Fruit fly (Drosophila melanogaster) whole organism, embryonic: ENCODE data around the gene Gr32a.
A peak's percentile ranks its signal among the peaks of the same experiment; 100 is the strongest.

Experiments
- Ada2b ChIP-seq: fragments of 200-800 bp; sonication (Bioruptor generic); IDR thresholded peaks from 2 replicates; pipeline ENCODE4 v1.3.6; 2022; ENCODE audit warnings: missing biosample characterization, missing genetic modification characterization
- B-H2 ChIP-seq: fragments of 200-800 bp; sonication (Bioruptor generic); optimal IDR thresholded peaks from 2 replicates; lab custom pipeline; 2018; ENCODE audit warnings: missing biosample characterization, mild to moderate bottlenecking, missing genetic modification characterization
- CG10431 ChIP-seq: fragments of 200-800 bp; sonication (Bioruptor generic); optimal IDR thresholded peaks from 3 replicates; lab custom pipeline; 2018; ENCODE audit warnings: missing biosample characterization, mild to moderate bottlenecking, missing genetic modification characterization
- CG10979 ChIP-seq: fragments of 200-800 bp; sonication (Bioruptor generic); optimal IDR thresholded peaks from 2 replicates; lab custom pipeline; 2018; ENCODE audit warnings: missing biosample characterization, mild to moderate bottlenecking, missing genetic modification characterization, moderate library complexity
- CG11723 ChIP-seq: fragments of 200-800 bp; sonication (Bioruptor generic); optimal IDR thresholded peaks from 2 replicates; lab custom pipeline; 2017; ENCODE audit warnings: missing biosample characterization, mild to moderate bottlenecking, missing genetic modification characterization
- CG12104 ChIP-seq: fragments of 200-800 bp; sonication (Bioruptor generic); optimal IDR thresholded peaks from 3 replicates; lab custom pipeline; 2016; ENCODE audit warnings: missing biosample characterization, missing genetic modification characterization
- CG14965 ChIP-seq: fragments of 200-800 bp; sonication (Bioruptor generic); optimal IDR thresholded peaks from 2 replicates; lab custom pipeline; 2016; ENCODE audit warnings: missing biosample characterization, missing genetic modification characterization, borderline replicate concordance
- CG15696 ChIP-seq: fragments of 200-800 bp; sonication (Bioruptor generic); optimal IDR thresholded peaks from 2 replicates; lab custom pipeline; 2019; ENCODE audit warnings: missing biosample characterization, mild to moderate bottlenecking, missing genetic modification characterization, moderate library complexity
- CG17359 ChIP-seq: fragments of 200-800 bp; sonication (Bioruptor generic); optimal IDR thresholded peaks from 3 replicates; lab custom pipeline; 2018; ENCODE audit warnings: missing biosample characterization, mild to moderate bottlenecking, missing genetic modification characterization, moderate library complexity
- CG17385 ChIP-seq: fragments of 200-800 bp; sonication (Bioruptor generic); optimal IDR thresholded peaks from 3 replicates; lab custom pipeline; 2018; ENCODE audit warnings: missing biosample characterization, mild to moderate bottlenecking, missing genetic modification characterization
- CG17829 ChIP-seq: fragments of 200-800 bp; optimal IDR thresholded peaks from 2 replicates; lab custom pipeline; 2019; ENCODE audit warnings: missing biosample characterization, mild to moderate bottlenecking, missing genetic modification characterization, moderate library complexity
- CG18262 ChIP-seq: fragments of 200-800 bp; optimal IDR thresholded peaks from 3 replicates; lab custom pipeline; 2019; ENCODE audit warnings: missing biosample characterization, mild to moderate bottlenecking, missing genetic modification characterization, moderate library complexity
- CG4404 ChIP-seq: fragments of 200-800 bp; sonication (Bioruptor generic); IDR thresholded peaks from 2 replicates; pipeline ENCODE4 v1.3.6; 2022; ENCODE audit warnings: missing biosample characterization, missing genetic modification characterization
- CG4707 ChIP-seq: fragments of 200-800 bp; sonication (Bioruptor generic); optimal IDR thresholded peaks from 2 replicates; lab custom pipeline; 2018; ENCODE audit warnings: missing biosample characterization, mild to moderate bottlenecking, missing genetic modification characterization, moderate library complexity
- CG5953 ChIP-seq: fragments of 200-800 bp; sonication (Bioruptor generic); IDR thresholded peaks from 2 replicates; pipeline ENCODE4 v1.3.6; 2022; ENCODE audit warnings: missing biosample characterization, missing genetic modification characterization
- CG6654 ChIP-seq: fragments of 200-800 bp; sonication (Bioruptor generic); optimal IDR thresholded peaks from 2 replicates; lab custom pipeline; 2017; ENCODE audit warnings: missing biosample characterization, mild to moderate bottlenecking, missing genetic modification characterization
- CG7987 ChIP-seq: fragments of 200-800 bp; sonication (Bioruptor generic); optimal IDR thresholded peaks from 2 replicates; lab custom pipeline; 2018; ENCODE audit warnings: missing biosample characterization, mild to moderate bottlenecking, missing genetic modification characterization, moderate library complexity
- CG8924 ChIP-seq: fragments of 200-800 bp; optimal IDR thresholded peaks from 3 replicates; lab custom pipeline; 2019; ENCODE audit warnings: missing biosample characterization, mild to moderate bottlenecking, missing genetic modification characterization, moderate library complexity
- CG9727 ChIP-seq: fragments of 200-800 bp; sonication (Bioruptor generic); optimal IDR thresholded peaks from 3 replicates; lab custom pipeline; 2017; ENCODE audit warnings: missing biosample characterization, mild to moderate bottlenecking, missing genetic modification characterization
- D19B ChIP-seq: fragments of 200-800 bp; sonication (Bioruptor generic); optimal IDR thresholded peaks from 2 replicates; lab custom pipeline; 2017; ENCODE audit warnings: missing biosample characterization, mild to moderate bottlenecking, missing genetic modification characterization
- Dll ChIP-seq: fragments of 200-800 bp; sonication (Bioruptor generic); IDR thresholded peaks from 4 replicates; pipeline ENCODE4 v1.3.6; 2022; ENCODE audit warnings: missing biosample characterization, missing genetic modification characterization; ENCODE audit not compliant: partially characterized antibody
- Drgx ChIP-seq: fragments of 200-800 bp; sonication (Bioruptor generic); IDR thresholded peaks from 2 replicates; pipeline ENCODE4 v1.3.6; 2022; ENCODE audit warnings: missing biosample characterization, missing genetic modification characterization
- Hand ChIP-seq: fragments of 200-800 bp; sonication (Bioruptor generic); optimal IDR thresholded peaks from 2 replicates; lab custom pipeline; 2017; ENCODE audit warnings: mild to moderate bottlenecking, missing biosample characterization, missing genetic modification reagents, missing genetic modification characterization
- Lim3 ChIP-seq: fragments of 200-800 bp; sonication (Bioruptor generic); IDR thresholded peaks from 2 replicates; pipeline ENCODE4 v1.3.6; 2022; ENCODE audit warnings: missing biosample characterization, missing genetic modification characterization
- Meics ChIP-seq: fragments of 200-800 bp; sonication (Bioruptor generic); optimal IDR thresholded peaks from 2 replicates; lab custom pipeline; 2017; ENCODE audit warnings: missing biosample characterization, mild to moderate bottlenecking, missing genetic modification characterization
- Nf-YB ChIP-seq: fragments of 200-800 bp; sonication (Bioruptor generic); optimal IDR thresholded peaks from 3 replicates; lab custom pipeline; 2019; ENCODE audit warnings: missing biosample characterization, mild to moderate bottlenecking, missing genetic modification characterization, moderate library complexity
- YL-1 ChIP-seq: fragments of 200-800 bp; sonication (Bioruptor generic); optimal IDR thresholded peaks from 3 replicates; lab custom pipeline; 2017; ENCODE audit warnings: missing biosample characterization, mild to moderate bottlenecking, missing genetic modification characterization
- ato ChIP-seq: fragments of 200-800 bp; sonication (Bioruptor generic); IDR thresholded peaks from 2 replicates; pipeline ENCODE4 v1.3.6; 2022; ENCODE audit warnings: missing biosample characterization, missing genetic modification characterization; ENCODE audit not compliant: partially characterized antibody
- bbx ChIP-seq: fragments of 200-800 bp; sonication (Bioruptor generic); IDR thresholded peaks from 2 replicates; pipeline ENCODE4 v1.3.6; 2022; ENCODE audit warnings: missing biosample characterization, missing genetic modification characterization; ENCODE audit not compliant: partially characterized antibody
- bsh ChIP-seq, 2 experiments: fragments of 200-800 bp; sonication (Bioruptor generic); optimal IDR thresholded peaks; 2 replicates each; lab custom pipeline; 2017 to 2018; ENCODE audit warnings: mild to moderate bottlenecking in 2 of 2, missing biosample characterization in 2 of 2, missing genetic modification characterization in 2 of 2, moderate library complexity in 1 of 2
- cas ChIP-seq: fragments of 200-800 bp; sonication (Bioruptor generic); IDR thresholded peaks from 2 replicates; pipeline ENCODE4 v1.3.6; 2022; ENCODE audit warnings: missing biosample characterization, missing genetic modification characterization
- ci ChIP-seq: fragments of 200-800 bp; sonication (Bioruptor generic); IDR thresholded peaks from 3 replicates; pipeline ENCODE4 v1.3.6; 2022; ENCODE audit warnings: missing biosample characterization, missing genetic modification characterization
- corto ChIP-seq: fragments of 200-800 bp; sonication (Bioruptor generic); optimal IDR thresholded peaks from 2 replicates; lab custom pipeline; 2016; ENCODE audit warnings: missing biosample characterization, mild to moderate bottlenecking, missing genetic modification characterization, moderate library complexity
- kah ChIP-seq: fragments of 200-800 bp; sonication (Bioruptor generic); optimal IDR thresholded peaks from 2 replicates; lab custom pipeline; 2018; ENCODE audit warnings: missing biosample characterization, mild to moderate bottlenecking, missing genetic modification characterization
- lbe ChIP-seq: fragments of 200-800 bp; sonication (Bioruptor generic); optimal IDR thresholded peaks from 2 replicates; lab custom pipeline; 2016; ENCODE audit warnings: missing biosample characterization, mild to moderate bottlenecking, missing genetic modification characterization
- nom ChIP-seq: fragments of 200-800 bp; sonication (Bioruptor generic); optimal IDR thresholded peaks from 2 replicates; lab custom pipeline; 2017; ENCODE audit warnings: missing biosample characterization, missing genetic modification characterization, mild to moderate bottlenecking, moderate library complexity, missing genetic modification reagents
- pzg ChIP-seq: fragments of 200-800 bp; sonication (Bioruptor generic); optimal IDR thresholded peaks from 3 replicates; lab custom pipeline; 2018; ENCODE audit warnings: missing biosample characterization, mild to moderate bottlenecking, missing genetic modification characterization, moderate library complexity
- vfl ChIP-seq: fragments of 200-800 bp; sonication (Bioruptor generic); optimal IDR thresholded peaks from 2 replicates; lab custom pipeline; 2016; ENCODE audit warnings: missing biosample characterization, missing genetic modification characterization
- wek ChIP-seq: fragments of 200-800 bp; sonication (Bioruptor generic); optimal IDR thresholded peaks from 3 replicates; lab custom pipeline; 2018; ENCODE audit warnings: missing biosample characterization, mild to moderate bottlenecking, missing genetic modification characterization, moderate library complexity
- zen2 ChIP-seq: fragments of 200-800 bp; sonication (Bioruptor generic); IDR thresholded peaks from 3 replicates; pipeline ENCODE4 v1.3.6; 2022; ENCODE audit warnings: missing biosample characterization, missing genetic modification characterization; ENCODE audit not compliant: partially characterized antibody

The Gr32a gene

DNA sequence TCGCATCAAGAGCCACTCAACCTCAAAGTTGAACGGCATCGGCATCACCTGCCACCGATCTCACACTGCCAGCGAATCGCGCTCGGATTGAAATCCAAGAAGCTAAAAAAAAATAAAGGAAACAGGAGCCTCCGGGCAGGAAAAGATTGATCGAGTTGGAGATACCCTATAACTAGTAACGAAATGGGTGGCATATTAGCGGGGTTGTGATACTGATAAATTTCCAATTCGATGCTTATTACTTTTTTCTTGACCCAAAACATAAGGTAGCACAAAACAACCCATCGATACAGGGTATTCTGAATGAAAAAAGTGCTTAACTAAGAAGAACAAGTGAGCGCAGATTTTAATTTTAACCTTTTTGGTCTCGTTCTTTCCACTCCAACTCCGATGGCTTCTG lies 41.6 kb upstream of the Gr32a start:
- TF ChIP-seq Hand (GFP tag; lab: Kevin White, UChicago) (no peak), cas (GFP tag; lab: Robert Waterston, UW) (no peak), CG5953 (GFP tag; lab: Robert Waterston, UW) (no peak), YL-1 (GFP tag; lab: Kevin White, UChicago) (no peak), Meics (GFP tag; lab: Kevin White, UChicago) (no peak), CG18262 (tag; lab: Kevin White, UChicago) (no peak), CG10979 (tag; lab: Kevin White, UChicago) (no peak), CG9727 (no peak), pzg (GFP tag; lab: Kevin White, UChicago) (no peak), CG7987 (no peak), CG6654 (GFP tag; lab: Kevin White, UChicago) (no peak), B-H2 (no peak), CG11723 (GFP tag; lab: Kevin White, UChicago) (no peak), CG17385 (no peak), corto (GFP tag; lab: Kevin White, UChicago) (peak; percentile 70), CG17829 (no peak), nom (GFP tag; lab: Kevin White, UChicago) (peak; percentile 56), ci (no peak), CG4707 (GFP tag; lab: Kevin White, UChicago) (no peak), Drgx (GFP tag; lab: Robert Waterston, UW) (peak; percentile 17; the same call in 1 of the 2 replicates), kah (GFP tag; lab: Kevin White, UChicago) (no peak), lbe (peak; percentile 47), vfl (GFP tag; lab: Kevin White, UChicago) (no peak), bsh (GFP tag; optimal IDR thresholded peaks at IDR 0.05; lab: Kevin White, UChicago) (peak in 1 of 2 experiments; percentile 40), CG12104 (GFP tag; lab: Kevin White, UChicago) (no peak)

DNA sequence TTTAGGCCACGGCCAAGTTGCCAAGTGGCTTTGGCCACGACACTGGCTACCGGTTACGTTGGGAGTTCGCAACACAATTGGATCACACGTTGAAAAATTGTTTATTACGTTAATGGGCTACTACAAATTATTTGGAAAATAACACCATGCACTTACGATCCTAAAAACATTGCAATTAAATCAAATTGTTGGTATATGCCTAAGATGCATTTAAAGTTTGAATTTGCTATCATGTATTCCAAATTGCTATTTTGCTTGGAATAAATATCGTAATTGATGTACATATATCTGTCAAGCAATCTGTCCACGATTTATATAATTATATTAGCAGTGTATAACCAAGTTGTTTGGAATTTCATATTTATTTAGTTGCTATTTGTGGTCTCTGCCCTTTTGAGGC lies 40.9 kb upstream of the Gr32a start:
- TF ChIP-seq kah (GFP tag; lab: Kevin White, UChicago) (no peak), CG15696 (tag; lab: Kevin White, UChicago) (no peak), bsh (GFP tag; optimal IDR thresholded peaks at IDR 0.05; lab: Kevin White, UChicago) (peak in 1 of 2 experiments; percentile 2)

DNA sequence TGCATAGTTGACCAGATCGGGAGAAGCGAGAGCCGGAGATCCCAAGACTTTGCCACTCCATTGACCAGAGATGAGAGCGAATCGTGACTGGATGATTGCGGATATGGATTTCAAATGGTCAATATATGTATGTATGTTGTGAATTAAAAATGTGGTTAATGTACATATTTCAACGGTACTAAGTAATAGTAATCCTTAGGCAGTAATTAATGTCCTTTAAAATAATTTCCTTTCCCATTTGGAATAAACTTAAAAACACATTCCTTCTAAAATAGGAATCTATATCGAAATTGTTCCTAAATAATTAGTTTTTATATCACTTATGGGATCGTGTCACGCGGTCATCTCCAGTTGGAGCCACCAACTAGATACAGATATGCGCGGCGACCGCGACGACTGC lies 39.9 kb upstream of the Gr32a start:
- 0 out of 4 replicates have a peak, but pooled peaks have one; percentile 26 for TF ChIP-seq Dll (GFP tag; lab: Robert Waterston, UW)
- TF ChIP-seq zen2 (GFP tag; lab: Robert Waterston, UW), result no peak
- TF ChIP-seq CG17359 (tag; lab: Kevin White, UChicago), result no peak
- peak in 1 of 2 experiments; percentile 56 for TF ChIP-seq bsh (GFP tag; optimal IDR thresholded peaks at IDR 0.05; lab: Kevin White, UChicago)
- no peak for TF ChIP-seq kah (GFP tag; lab: Kevin White, UChicago)
- TF ChIP-seq CG8924 (tag; lab: Kevin White, UChicago), result no peak
- no peak for TF ChIP-seq Nf-YB
- no peak for TF ChIP-seq CG10431 (GFP tag; lab: Kevin White, UChicago)
- TF ChIP-seq ato (GFP tag; lab: Robert Waterston, UW), result no peak
- no peak for TF ChIP-seq D19B (GFP tag; lab: Kevin White, UChicago)
- TF ChIP-seq CG14965, result no peak
- TF ChIP-seq CG4404 (GFP tag; lab: Robert Waterston, UW), result no peak
- no peak for TF ChIP-seq wek (GFP tag; lab: Kevin White, UChicago)
- TF ChIP-seq Hand (GFP tag; lab: Kevin White, UChicago), result no peak
- no peak for TF ChIP-seq Lim3 (GFP tag; lab: Robert Waterston, UW)
- TF ChIP-seq bbx (GFP tag; lab: Robert Waterston, UW), result no peak
- TF ChIP-seq Ada2b (GFP tag; lab: Robert Waterston, UW), result no peak
